Worm (Caenorhabditis elegans): Measurements from ENCODE around the gene C12D5.3.

ce11 chrV:7713691-7714090, 37.7 kb downstream of the C12D5.3 start, which contains the start of gene ZK105.1:
- TF ChIP-seq tbx-2 (tag; optimal IDR thresholded peaks at IDR 0.05): no peak
- no peak for TF ChIP-seq aly-2 (tag; optimal IDR thresholded peaks at IDR 0.05)
- no peak for TF ChIP-seq lin-39 (tag; optimal IDR thresholded peaks at IDR 0.05)

Data from whole organism, L3 larva.